Worm (Caenorhabditis elegans) whole organism, young adult: Measurements from ENCODE around the gene C06A8.6.

ENCODE experiments used
- F33H1.4 ChIP-seq: fragments of 200-800 bp; sonication (Bioruptor generic); IDR thresholded peaks from 2 replicates; pipeline ENCODE4 v1.3.6; 2022; ENCODE audit warnings: missing genetic modification reagents, missing genetic modification characterization, missing compliant biosample characterization
- F37B4.10 ChIP-seq: fragments of 200-800 bp; sonication (Bioruptor generic); IDR thresholded peaks from 2 replicates; pipeline ENCODE4 v1.3.6; 2022; ENCODE audit warnings: missing genetic modification characterization, missing compliant biosample characterization
- K11D2.4 ChIP-seq: fragments of 200-800 bp; sonication (Bioruptor generic); IDR thresholded peaks from 2 replicates; pipeline ENCODE4 v1.3.6; 2022; ENCODE audit warnings: missing genetic modification reagents, missing genetic modification characterization, missing compliant biosample characterization
- Y53F4B.3 ChIP-seq: fragments of 200-800 bp; sonication (Bioruptor generic); IDR thresholded peaks from 2 replicates; pipeline ENCODE4 v1.3.6; 2022; ENCODE audit warnings: missing genetic modification reagents, missing genetic modification characterization, missing compliant biosample characterization
- Y56A3A.18 ChIP-seq: fragments of 200-800 bp; sonication (Bioruptor generic); IDR thresholded peaks from 2 replicates; pipeline ENCODE4 v1.3.6; 2022; ENCODE audit warnings: missing genetic modification reagents, missing genetic modification characterization, missing compliant biosample characterization
- ama-1 ChIP-seq, 3 experiments: fragments of 150-350 bp in 1 of 3; sonication (generic microtip) in 2 of 3; optimal IDR thresholded peaks; 2 replicates each; lab custom pipeline; 2014 to 2018; ENCODE audit warnings: missing biosample characterization in 2 of 3, missing genetic modification characterization in 2 of 3, missing genetic modification reagents in 2 of 3
- aptf-3 ChIP-seq: fragments of 200-800 bp; sonication (Bioruptor generic); IDR thresholded peaks from 2 replicates; pipeline ENCODE4 v1.3.6; 2022; ENCODE audit warnings: missing genetic modification characterization, missing compliant biosample characterization
- athp-1 ChIP-seq: sonication (generic microtip); optimal IDR thresholded peaks from 2 replicates; lab custom pipeline; 2017; ENCODE audit warnings: mild to moderate bottlenecking, missing genetic modification characterization, missing compliant biosample characterization
- attf-3 ChIP-seq: fragments of 200-800 bp; sonication (Bioruptor generic); conservative IDR thresholded peaks from 2 replicates; pipeline ENCODE4 v1.3.6; 2022; ENCODE audit warnings: missing genetic modification reagents, missing genetic modification characterization, missing compliant biosample characterization
- attf-6 ChIP-seq: fragments of 200-800 bp; sonication (Bioruptor generic); IDR thresholded peaks from 2 replicates; pipeline ENCODE4 v1.3.6; 2022; ENCODE audit warnings: missing genetic modification reagents, missing genetic modification characterization, missing compliant biosample characterization
- bed-2 ChIP-seq: fragments of 200-800 bp; sonication (Bioruptor generic); IDR thresholded peaks from 2 replicates; pipeline ENCODE4 v1.3.6; 2022; ENCODE audit warnings: missing genetic modification reagents, missing genetic modification characterization, missing compliant biosample characterization
- ceh-91 ChIP-seq: fragments of 200-800 bp; sonication (Bioruptor generic); IDR thresholded peaks from 2 replicates; pipeline ENCODE4 v1.3.6; 2022; ENCODE audit warnings: missing genetic modification reagents, missing genetic modification characterization, missing compliant biosample characterization
- dpl-1 ChIP-seq: fragments of 150-350 bp; optimal IDR thresholded peaks from 2 replicates; lab custom pipeline; 2014; ENCODE audit warnings: missing biosample characterization, missing genetic modification reagents, missing genetic modification characterization
- efl-1 ChIP-seq: fragments of 150-350 bp; optimal IDR thresholded peaks from 2 replicates; lab custom pipeline; 2014; ENCODE audit warnings: missing biosample characterization, missing genetic modification reagents, missing genetic modification characterization
- him-1 ChIP-seq: sonication (generic microtip); optimal IDR thresholded peaks from 2 replicates; lab custom pipeline; 2016; ENCODE audit warnings: missing genotype, missing genetic modification reagents, missing genetic modification characterization, missing compliant biosample characterization
- hsf-1 ChIP-seq: fragments of 200-800 bp; sonication (Bioruptor generic); IDR thresholded peaks from 2 replicates; pipeline ENCODE4 v1.3.6; 2022; ENCODE audit warnings: missing genetic modification reagents, missing genetic modification characterization, missing compliant biosample characterization
- lag-1 ChIP-seq: fragments of 200-800 bp; sonication (Bioruptor generic); IDR thresholded peaks from 2 replicates; pipeline ENCODE4 v1.3.6; 2022; ENCODE audit warnings: missing genetic modification reagents, missing genetic modification characterization, missing compliant biosample characterization
- lin-26 ChIP-seq: fragments of 200-800 bp; sonication (Bioruptor generic); IDR thresholded peaks from 2 replicates; pipeline ENCODE4 v1.3.6; 2022; ENCODE audit warnings: missing genetic modification reagents, missing genetic modification characterization, missing compliant biosample characterization
- lin-40 ChIP-seq: sonication (generic microtip); optimal IDR thresholded peaks from 2 replicates; lab custom pipeline; 2016; ENCODE audit warnings: missing genetic modification characterization, mild to moderate bottlenecking, missing compliant biosample characterization, missing genotype, missing genetic modification reagents
- lin-54 ChIP-seq: fragments of 200-800 bp; sonication (Bioruptor generic); optimal IDR thresholded peaks from 2 replicates; lab custom pipeline; 2018; ENCODE audit warnings: mild to moderate bottlenecking, missing genetic modification characterization, missing compliant biosample characterization
- lir-1 ChIP-seq: fragments of 200-800 bp; sonication (Bioruptor generic); conservative IDR thresholded peaks from 2 replicates; pipeline ENCODE4 v1.3.6; 2022; ENCODE audit warnings: missing genetic modification reagents, missing genetic modification characterization, missing compliant biosample characterization
- madf-6 ChIP-seq: fragments of 200-800 bp; sonication (Bioruptor generic); IDR thresholded peaks from 2 replicates; pipeline ENCODE4 v1.3.6; 2022; ENCODE audit warnings: missing genetic modification reagents, missing genetic modification characterization, missing compliant biosample characterization
- madf-8 ChIP-seq: fragments of 200-800 bp; sonication (Bioruptor generic); conservative IDR thresholded peaks from 2 replicates; pipeline ENCODE4 v1.3.6; 2022; ENCODE audit warnings: missing genetic modification reagents, missing genetic modification characterization, missing compliant biosample characterization
- mcd-1 ChIP-seq: fragments of 200-800 bp; sonication (Bioruptor generic); IDR thresholded peaks from 2 replicates; pipeline ENCODE4 v1.3.6; 2022; ENCODE audit warnings: missing genetic modification reagents, missing genetic modification characterization, missing compliant biosample characterization
- nhr-120 ChIP-seq: fragments of 200-800 bp; sonication (Bioruptor generic); IDR thresholded peaks from 2 replicates; pipeline ENCODE4 v1.3.6; 2022; ENCODE audit warnings: missing genetic modification characterization, missing compliant biosample characterization
- pha-4 ChIP-seq: fragments of 150-350 bp; sonication (generic microtip); optimal IDR thresholded peaks from 2 replicates; lab custom pipeline; 2014; ENCODE audit warnings: missing biosample characterization, missing genetic modification reagents, missing genetic modification characterization
- rcor-1 ChIP-seq: fragments of 200-800 bp; sonication (Bioruptor generic); IDR thresholded peaks from 2 replicates; pipeline ENCODE4 v1.3.6; 2022; ENCODE audit warnings: missing genetic modification reagents, missing genetic modification characterization, missing compliant biosample characterization
- snpc-1.3 ChIP-seq: sonication (generic microtip); optimal IDR thresholded peaks from 2 replicates; lab custom pipeline; 2017; ENCODE audit warnings: missing genetic modification characterization, mild to moderate bottlenecking, missing compliant biosample characterization, antibody characterized with exemption, moderate library complexity, missing genotype, missing genetic modification reagents; ENCODE audit not compliant: insufficient read depth
- snpc-3.4 ChIP-seq: sonication (generic microtip); optimal IDR thresholded peaks from 2 replicates; lab custom pipeline; 2017; ENCODE audit warnings: missing genetic modification characterization, mild to moderate bottlenecking, missing compliant biosample characterization, antibody characterized with exemption, moderate library complexity, missing genotype, missing genetic modification reagents
- tbx-9 ChIP-seq: sonication (generic microtip); optimal IDR thresholded peaks from 2 replicates; lab custom pipeline; 2016; ENCODE audit warnings: borderline replicate concordance, missing genetic modification characterization, inconsistent platforms, missing compliant biosample characterization
- unc-62 ChIP-seq: fragments of 150-350 bp; optimal IDR thresholded peaks from 2 replicates; lab custom pipeline; 2014; ENCODE audit warnings: missing biosample characterization, missing genetic modification reagents, missing genetic modification characterization
- ztf-22 ChIP-seq: fragments of 200-800 bp; sonication (Bioruptor generic); optimal IDR thresholded peaks from 2 replicates; lab custom pipeline; 2018; ENCODE audit warnings: mild to moderate bottlenecking, missing genetic modification characterization, moderate library complexity, missing compliant biosample characterization
- ztf-26 ChIP-seq: sonication (generic microtip); optimal IDR thresholded peaks from 2 replicates; lab custom pipeline; 2017; ENCODE audit warnings: missing genetic modification characterization, missing compliant biosample characterization

C06A8.6 gene

ce11 chrII:7783467-7783959 is 11.2 kb downstream of the C06A8.6 start, which contains the start of gene skr-17:
TSS of gene skr-17 (plus strand) at chrII:7783517.
- TF ChIP-seq hsf-1 (GFP tag; lab: Robert Waterston, UW) (no peak), madf-8 (GFP tag; lab: Robert Waterston, UW) (peak; percentile 13; the same call in 1 of the 2 replicates), madf-6 (GFP tag; lab: Robert Waterston, UW) (peak; percentile 42; the same call in 1 of the 2 replicates), ceh-91 (GFP tag; lab: Robert Waterston, UW) (0 out of 2 replicates have a peak, but pooled peaks have one; percentile 12), dpl-1 (peak; percentile 27), him-1 (tag; lab: Kevin White, UChicago) (peak; percentile 9), lin-54 (GFP tag; lab: Kevin White, UChicago) (peak; percentile 11), lag-1 (GFP tag; lab: Robert Waterston, UW) (no peak), attf-3 (GFP tag; lab: Robert Waterston, UW) (no peak), efl-1 (GFP tag; lab: Kevin White, UChicago) (peak; percentile 63)

ce11 chrII:7789605-7790004 is 17.3 kb downstream of the C06A8.6 start:
- no peak for TF ChIP-seq unc-62
- TF ChIP-seq F37B4.10 (GFP tag; lab: Robert Waterston, UW): no peak
- no peak for TF ChIP-seq lir-1 (GFP tag; lab: Robert Waterston, UW)
- TF ChIP-seq athp-1 (tag; lab: Kevin White, UChicago): no peak
- TF ChIP-seq Y53F4B.3 (GFP tag; lab: Robert Waterston, UW): no peak
- TF ChIP-seq F33H1.4 (GFP tag; lab: Robert Waterston, UW): no peak
- TF ChIP-seq, all 124 proteins: peak for 0

- TF ChIP-seq attf-6 (GFP tag; lab: Robert Waterston, UW) (no peak), snpc-3.4 (tag; lab: Kevin White, UChicago) (no peak), rcor-1 (GFP tag; lab: Robert Waterston, UW) (no peak), lin-40 (tag; lab: Kevin White, UChicago) (peak; percentile 11), pha-4 (tag; lab: Kevin White, UChicago) (no peak), Y56A3A.18 (GFP tag; lab: Robert Waterston, UW) (no peak), unc-62 (no peak), nhr-120 (GFP tag; lab: Robert Waterston, UW) (no peak), mcd-1 (GFP tag; lab: Robert Waterston, UW) (0 out of 2 replicates have a peak, but pooled peaks have one; percentile 8), F37B4.10 (GFP tag; lab: Robert Waterston, UW) (0 out of 2 replicates have a peak, but pooled peaks have one; percentile 18), ztf-26 (tag; lab: Kevin White, UChicago) (peak; percentile 42), ztf-22 (GFP tag; lab: Kevin White, UChicago) (no peak), tbx-9 (tag; lab: Kevin White, UChicago) (no peak), lin-26 (GFP tag; lab: Robert Waterston, UW) (no peak; the same call in 1 of the 2 replicates), efl-1 (GFP tag; lab: Kevin White, UChicago) (no peak), dpl-1 (no peak), aptf-3 (no peak), ama-1 (optimal IDR thresholded peaks at IDR 0.05; lab: Kevin White, UChicago) (peak; percentile 43), ama-1 (GFP tag; optimal IDR thresholded peaks at IDR 0.05; lab: Kevin White, UChicago) (no peak), snpc-1.3 (tag; lab: Kevin White, UChicago) (no peak), bed-2 (GFP tag; lab: Robert Waterston, UW) (no peak), K11D2.4 (GFP tag; lab: Robert Waterston, UW) (no peak)
Observed at ce11 chrII:7790324-7790898, 18.1 kb downstream of the C06A8.6 start, which contains the start of gene srlf-1. TSS of gene srlf-1 (plus strand) at chrII:7790591.
